Worm (Caenorhabditis elegans) whole organism, midembryonic: Measurements from ENCODE around the gene C29A12.6.

ENCODE experiments used
- T22C8.4 ChIP-seq: fragments of 200-800 bp; sonication (Bioruptor generic); IDR thresholded peaks from 2 replicates; pipeline ENCODE4 v1.3.6; 2022; ENCODE audit warnings: missing genetic modification characterization, missing compliant biosample characterization
- cog-1 ChIP-seq: sonication (generic microtip); optimal IDR thresholded peaks from 2 replicates; lab custom pipeline; 2016; ENCODE audit warnings: missing genetic modification characterization, missing compliant biosample characterization
- flt-1 ChIP-seq: fragments of 200-800 bp; sonication (Bioruptor generic); IDR thresholded peaks from 2 replicates; pipeline ENCODE4 v1.3.6; 2022; ENCODE audit warnings: missing genetic modification characterization, missing compliant biosample characterization
- klf-2 ChIP-seq: fragments of 200-800 bp; sonication (Bioruptor generic); conservative IDR thresholded peaks from 2 replicates; pipeline ENCODE4 v1.3.6; 2022; ENCODE audit warnings: missing genetic modification reagents, missing genetic modification characterization, missing compliant biosample characterization
- med-1 ChIP-seq: sonication (generic microtip); optimal IDR thresholded peaks from 2 replicates; lab custom pipeline; 2017; ENCODE audit warnings: missing genetic modification characterization, mild to moderate bottlenecking, missing compliant biosample characterization, antibody characterized with exemption, missing genetic modification reagents; ENCODE audit not compliant: insufficient read depth
- ref-1 ChIP-seq: fragments of 200-800 bp; sonication (Bioruptor generic); conservative IDR thresholded peaks from 2 replicates; pipeline ENCODE4 v1.3.6; 2022; ENCODE audit warnings: missing genetic modification reagents, missing genetic modification characterization, missing compliant biosample characterization
- tab-1 ChIP-seq: fragments of 200-800 bp; sonication (Bioruptor generic); IDR thresholded peaks from 2 replicates; pipeline ENCODE4 v1.3.6; 2022; ENCODE audit warnings: missing genetic modification characterization, missing compliant biosample characterization
- ztf-23 ChIP-seq: fragments of 200-800 bp; sonication (Bioruptor generic); IDR thresholded peaks from 2 replicates; pipeline ENCODE4 v1.3.6; 2022; ENCODE audit warnings: missing genetic modification reagents, missing genetic modification characterization, missing compliant biosample characterization
- ztf-29 ChIP-seq: fragments of 200-800 bp; sonication (Bioruptor generic); IDR thresholded peaks from 2 replicates; pipeline ENCODE4 v1.3.6; 2022; ENCODE audit warnings: missing genetic modification reagents, missing genetic modification characterization, missing compliant biosample characterization

Gene C29A12.6

ce11 chrV:10813425-10814156 is 33.4 kb upstream of the C29A12.6 start, which contains the start of the genes C29A12.1 and lig-1:
Gene C29A12.1 (minus strand): TSS chrV:10813487.
Gene lig-1 (plus strand): TSS chrV:10814106.
- TF ChIP-seq ref-1 (GFP tag; lab: Robert Waterston, UW) (no peak), klf-2 (GFP tag; lab: Robert Waterston, UW) (no peak), med-1 (no peak), T22C8.4 (GFP tag; lab: Robert Waterston, UW) (no peak), cog-1 (tag; lab: Kevin White, UChicago) (no peak)

DNA sequence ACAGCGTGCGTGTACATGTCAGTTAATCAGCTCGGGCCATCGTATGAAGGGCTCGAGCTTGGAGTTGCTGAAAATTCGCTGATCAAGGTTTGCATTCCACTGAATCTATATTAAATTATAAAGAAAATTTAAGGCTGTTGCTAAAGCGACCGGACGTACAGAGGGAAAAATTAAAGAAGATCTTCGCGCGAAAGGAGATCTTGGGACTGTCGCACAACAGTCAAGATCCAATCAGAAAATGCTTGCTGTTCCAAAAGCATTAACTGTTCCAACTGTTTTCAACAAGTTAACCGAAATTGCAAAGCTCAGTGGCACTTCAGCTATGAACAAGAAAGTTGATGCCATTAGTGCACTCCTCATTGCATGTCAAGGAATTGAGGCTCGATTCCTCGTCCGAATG is 32.7 kb upstream of the C29A12.6 start:
- no peak for TF ChIP-seq flt-1 (GFP tag; lab: Robert Waterston, UW)
- no peak for TF ChIP-seq T22C8.4 (GFP tag; lab: Robert Waterston, UW)
- TF ChIP-seq klf-2 (GFP tag; lab: Robert Waterston, UW) = no peak
- TF ChIP-seq ztf-29 = no peak

- TF ChIP-seq ztf-29 (no peak), ztf-23 (GFP tag; lab: Robert Waterston, UW) (no peak), tab-1 (no peak), cog-1 (tag; lab: Kevin White, UChicago) (no peak), ref-1 (GFP tag; lab: Robert Waterston, UW) (no peak), med-1 (no peak), T22C8.4 (GFP tag; lab: Robert Waterston, UW) (no peak), flt-1 (GFP tag; lab: Robert Waterston, UW) (no peak), klf-2 (GFP tag; lab: Robert Waterston, UW) (no peak)
Measured at ce11 chrV:10816831-10817230, 30.2 kb upstream of the C29A12.6 start.

DNA sequence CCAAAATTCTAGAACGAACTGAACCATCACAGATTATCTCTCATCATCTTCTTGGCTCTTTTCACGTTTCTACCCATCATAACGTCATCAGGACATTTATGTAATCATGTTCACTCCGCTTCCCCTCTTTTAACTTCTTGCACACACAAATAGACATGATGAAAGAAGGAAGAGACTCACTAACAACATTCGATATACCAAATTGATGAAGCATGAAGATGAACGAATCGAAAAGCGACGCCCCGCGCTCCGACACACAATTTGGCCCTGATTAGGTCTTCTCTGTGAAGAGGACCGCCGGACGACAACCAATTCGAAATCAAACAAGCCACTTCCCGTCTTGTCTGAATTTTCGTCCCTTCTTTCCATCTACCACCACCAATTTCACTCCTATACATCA is 28.5 kb upstream of the C29A12.6 start:
- TF ChIP-seq flt-1 (GFP tag; lab: Robert Waterston, UW) (no peak), ztf-29 (no peak), ref-1 (GFP tag; lab: Robert Waterston, UW) (no peak), ztf-23 (GFP tag; lab: Robert Waterston, UW) (no peak), tab-1 (no peak), cog-1 (tag; lab: Kevin White, UChicago) (no peak), T22C8.4 (GFP tag; lab: Robert Waterston, UW) (no peak), klf-2 (GFP tag; lab: Robert Waterston, UW) (no peak), med-1 (no peak)

- TF ChIP-seq klf-2 (GFP tag; lab: Robert Waterston, UW) = no peak
- no peak for TF ChIP-seq ztf-29
- no peak for TF ChIP-seq ref-1 (GFP tag; lab: Robert Waterston, UW)
- no peak for TF ChIP-seq tab-1
- no peak for TF ChIP-seq cog-1 (tag; lab: Kevin White, UChicago)
- TF ChIP-seq flt-1 (GFP tag; lab: Robert Waterston, UW) = no peak
- no peak for TF ChIP-seq med-1
- TF ChIP-seq ztf-23 (GFP tag; lab: Robert Waterston, UW) = no peak
- no peak for TF ChIP-seq T22C8.4 (GFP tag; lab: Robert Waterston, UW)
Measured at ce11 chrV:10824711-10825110, 22.3 kb upstream of the C29A12.6 start, which contains the start of gene nrx-1. Gene nrx-1 (plus strand): TSS chrV:10825011.

- TF ChIP-seq tab-1 (no peak), ztf-29 (no peak), flt-1 (GFP tag; lab: Robert Waterston, UW) (no peak)
Measured at ce11 chrV:10832862-10833261, 14.1 kb upstream of the C29A12.6 start.

DNA sequence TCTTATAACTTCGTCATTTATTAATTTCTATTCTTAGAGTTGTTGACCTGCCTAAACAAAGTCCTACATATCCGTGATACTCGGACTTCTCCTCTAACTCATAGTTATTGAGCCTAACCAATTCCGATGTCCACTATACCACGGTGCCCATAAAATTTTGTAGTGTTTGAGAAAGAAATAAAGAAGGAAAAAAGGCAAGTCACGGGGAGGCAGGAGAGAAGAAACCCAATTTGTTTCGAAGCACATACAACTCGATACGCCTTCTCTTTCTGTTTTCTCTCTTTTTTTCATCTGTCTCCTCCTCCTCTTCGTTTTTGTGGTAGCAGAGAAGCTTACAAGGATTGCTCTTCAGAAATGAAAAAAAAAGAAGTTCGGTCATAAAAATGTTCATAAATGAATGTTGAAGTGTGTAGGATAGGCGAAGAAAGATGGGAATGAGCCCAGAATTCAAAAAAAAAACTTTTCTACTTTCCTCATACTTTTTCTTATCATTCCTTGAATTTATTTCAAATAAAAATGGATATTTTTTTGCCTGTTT is 12.2 kb upstream of the C29A12.6 start:
- TF ChIP-seq tab-1 (no peak), klf-2 (GFP tag; lab: Robert Waterston, UW) (no peak), cog-1 (tag; lab: Kevin White, UChicago) (no peak), ref-1 (GFP tag; lab: Robert Waterston, UW) (no peak), med-1 (no peak), ztf-29 (no peak), ztf-23 (GFP tag; lab: Robert Waterston, UW) (no peak), flt-1 (GFP tag; lab: Robert Waterston, UW) (no peak), T22C8.4 (GFP tag; lab: Robert Waterston, UW) (no peak)

DNA sequence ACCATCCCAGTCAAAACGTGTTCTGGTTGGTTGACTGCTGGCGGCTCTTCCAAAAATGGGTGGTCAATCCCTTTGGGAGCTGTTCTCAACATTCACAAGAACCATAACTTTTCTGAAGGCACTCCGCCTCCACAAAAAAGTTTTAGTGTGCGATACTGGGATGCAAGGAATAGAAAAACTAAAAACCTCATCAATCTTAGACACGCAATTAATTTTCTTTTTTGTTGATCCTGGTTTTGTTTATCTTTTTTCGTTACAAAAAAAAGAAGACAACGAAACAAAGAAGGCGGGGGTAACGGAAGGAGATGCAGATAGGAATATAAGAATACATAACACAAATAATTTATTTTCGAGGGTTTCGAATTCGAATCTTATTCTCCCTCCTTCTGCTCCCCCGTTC is 8.8 kb upstream of the C29A12.6 start:
- TF ChIP-seq klf-2 (GFP tag; lab: Robert Waterston, UW) (no peak), tab-1 (no peak)

- TF ChIP-seq med-1 (no peak), klf-2 (GFP tag; lab: Robert Waterston, UW) (no peak), ztf-29 (no peak), ref-1 (GFP tag; lab: Robert Waterston, UW) (no peak), cog-1 (tag; lab: Kevin White, UChicago) (no peak), ztf-23 (GFP tag; lab: Robert Waterston, UW) (no peak), flt-1 (GFP tag; lab: Robert Waterston, UW) (no peak), tab-1 (no peak), T22C8.4 (GFP tag; lab: Robert Waterston, UW) (no peak)
Measured at ce11 chrV:10839398-10839797, 7.6 kb upstream of the C29A12.6 start.

- no peak for TF ChIP-seq ztf-29
- no peak for TF ChIP-seq T22C8.4 (GFP tag; lab: Robert Waterston, UW)
- TF ChIP-seq ref-1 (GFP tag; lab: Robert Waterston, UW) = no peak
- TF ChIP-seq tab-1 = no peak
- TF ChIP-seq klf-2 (GFP tag; lab: Robert Waterston, UW) = no peak
- no peak for TF ChIP-seq flt-1 (GFP tag; lab: Robert Waterston, UW)
- TF ChIP-seq cog-1 (tag; lab: Kevin White, UChicago) = no peak
Measured at ce11 chrV:10854197-10854596, 7.2 kb downstream of the C29A12.6 start.
